Fruit fly (Drosophila melanogaster) whole organism, prepupa: ENCODE measurements around the gene GCS1.

Source experiments
- CG1621 ChIP-seq: fragments of 200-800 bp; sonication (Bioruptor generic); optimal IDR thresholded peaks from 3 replicates; lab custom pipeline; 2018; ENCODE audit warnings: missing biosample characterization, mild to moderate bottlenecking, missing genetic modification characterization
- CG16779 ChIP-seq: fragments of 200-800 bp; sonication (Bioruptor generic); optimal IDR thresholded peaks from 3 replicates; lab custom pipeline; 2017; ENCODE audit warnings: missing biosample characterization, mild to moderate bottlenecking, missing genetic modification characterization
- CG6792 ChIP-seq: fragments of 200-800 bp; sonication (Bioruptor generic); optimal IDR thresholded peaks from 3 replicates; lab custom pipeline; 2016; ENCODE audit warnings: missing biosample characterization, missing genetic modification characterization
- CG6854 ChIP-seq: fragments of 200-800 bp; sonication (Bioruptor generic); optimal IDR thresholded peaks from 2 replicates; lab custom pipeline; 2017; ENCODE audit warnings: missing biosample characterization, mild to moderate bottlenecking, missing genetic modification characterization
- Eip93F ChIP-seq: fragments of 200-800 bp; sonication (Bioruptor generic); optimal IDR thresholded peaks from 2 replicates; lab custom pipeline; 2016; ENCODE audit warnings: missing biosample characterization, mild to moderate bottlenecking, missing genetic modification characterization
- vri ChIP-seq: fragments of 200-800 bp; sonication (Bioruptor generic); optimal IDR thresholded peaks from 3 replicates; lab custom pipeline; 2016; ENCODE audit warnings: missing biosample characterization, mild to moderate bottlenecking, missing genetic modification characterization

DNA sequence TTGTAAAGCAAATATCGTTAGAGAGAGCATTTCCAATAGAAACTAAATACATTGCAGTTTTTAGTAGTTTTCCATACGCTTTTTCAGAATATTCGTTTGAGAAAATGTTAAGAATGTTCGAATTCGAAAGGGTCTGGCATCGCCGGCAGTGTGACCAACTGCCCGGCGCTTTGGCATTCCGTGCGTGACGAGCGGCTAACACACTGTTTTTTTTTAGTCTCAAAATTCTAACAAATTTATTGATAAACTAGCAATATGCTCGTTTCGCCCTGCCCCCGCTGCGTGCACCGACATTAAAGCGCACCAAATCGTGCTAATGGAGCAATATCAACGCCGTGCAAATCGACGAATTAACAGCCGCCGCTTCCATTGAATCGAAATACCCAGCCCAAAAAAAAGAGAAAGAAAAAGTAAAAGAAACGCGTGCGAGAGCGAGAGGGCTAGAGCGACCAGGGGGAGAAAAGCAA lies 7.9 kb upstream of the GCS1 start, which contains the start of gene dsh:
- TF ChIP-seq vri (no peak), CG1621 (no peak), CG16779 (tag; lab: Kevin White, UChicago) (no peak), Eip93F (GFP tag; lab: Kevin White, UChicago) (no peak), CG6792 (GFP tag; lab: Kevin White, UChicago) (no peak), CG6854 (GFP tag; lab: Kevin White, UChicago) (no peak)
